Worm (Caenorhabditis elegans) whole organism, early embryonic: ENCODE results near the gene F28C1.3.

Experiments used
- ama-1 ChIP-seq: fragments of 150-350 bp; optimal IDR thresholded peaks from 2 replicates; lab custom pipeline; 2014
- hnd-1 ChIP-seq: sonication (generic microtip); optimal IDR thresholded peaks from 2 replicates; lab custom pipeline; 2016; ENCODE audit warnings: missing genetic modification characterization, missing compliant biosample characterization

DNA sequence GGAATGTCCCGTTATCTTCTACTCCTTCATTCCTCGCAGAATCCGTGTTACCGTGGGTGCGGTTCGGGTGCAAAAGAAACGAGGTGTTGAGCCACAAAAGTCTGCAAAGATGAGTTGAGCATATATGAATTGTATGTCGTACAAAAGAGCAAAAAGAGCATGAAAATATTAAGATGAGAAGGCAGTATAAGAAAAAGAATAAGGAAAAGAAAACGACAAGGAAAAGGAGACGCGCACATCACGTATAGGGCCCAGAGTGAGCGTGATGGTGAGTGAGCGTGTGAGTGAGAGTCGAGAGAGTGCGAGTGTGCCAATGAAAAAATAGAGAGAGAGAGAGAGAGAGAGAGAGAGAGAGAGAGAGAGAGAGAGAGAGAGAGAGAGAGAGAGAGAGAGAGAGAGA, 5.6 kb upstream of the F28C1.3 start, which contains the start of gene egl-10:
- TF ChIP-seq ama-1 (lab: Kevin White, UChicago) (no peak), hnd-1 (tag; lab: Kevin White, UChicago) (no peak)
